Fruit fly (Drosophila melanogaster): ENCODE measurements around the gene Rpp14b.

DNA sequence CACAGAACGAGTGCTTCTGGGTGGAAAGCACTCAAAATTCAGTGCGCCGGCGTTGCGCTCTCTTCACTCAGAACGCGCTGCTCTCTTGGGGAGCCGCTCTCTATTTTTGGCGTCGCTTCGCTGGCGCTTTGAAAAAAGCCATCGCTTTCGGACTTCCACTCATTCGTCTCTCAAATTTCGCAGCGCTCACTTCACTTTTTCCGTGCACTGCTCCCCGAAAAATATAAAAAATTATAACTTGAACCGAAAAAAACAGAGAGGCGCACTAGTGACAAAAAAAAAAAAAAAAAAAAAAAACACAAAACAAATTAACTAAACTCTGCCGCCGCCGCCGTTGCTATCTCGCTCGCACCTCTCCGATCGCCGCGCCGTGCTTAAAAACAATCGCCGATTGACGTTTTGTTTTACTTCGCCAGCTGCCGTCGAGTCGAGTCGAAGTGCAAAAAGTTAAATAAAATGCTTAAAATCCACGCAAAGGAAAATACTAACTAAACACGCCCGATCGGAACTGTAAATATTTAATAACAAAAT is 43.6 kb downstream of the Rpp14b start:
- TF ChIP-seq Met (GFP tag; optimal IDR thresholded peaks at IDR 0.05) = peak; percentile 39
- no peak for TF ChIP-seq CG6808 (GFP tag; optimal IDR thresholded peaks at IDR 0.05)
- TF ChIP-seq Ets96B (tag; optimal IDR thresholded peaks at IDR 0.05) = no peak
- no peak for TF ChIP-seq Hr39 (GFP tag; optimal IDR thresholded peaks at IDR 0.05)
- TF ChIP-seq CG31627 (GFP tag; optimal IDR thresholded peaks at IDR 0.05) = no peak
- peak; percentile 21 for TF ChIP-seq CG3919 (GFP tag; optimal IDR thresholded peaks at IDR 0.05)
- no peak for TF ChIP-seq spab (GFP tag; optimal IDR thresholded peaks at IDR 0.05)
- no peak for TF ChIP-seq cyc (GFP tag; optimal IDR thresholded peaks at IDR 0.05)
- peak; percentile 38 for TF ChIP-seq dsx (GFP tag; optimal IDR thresholded peaks at IDR 0.05; ENCODE audit: poor library complexity, severe bottlenecking)
- no peak for TF ChIP-seq CG11762 (GFP tag; optimal IDR thresholded peaks at IDR 0.05; ENCODE audit: insufficient read depth)
- peak; percentile 22 for TF ChIP-seq Lpt (GFP tag; optimal IDR thresholded peaks at IDR 0.05)
- TF ChIP-seq pdm3 (GFP tag; optimal IDR thresholded peaks at IDR 0.05) = no peak
- no peak for TF ChIP-seq Blimp-1 (GFP tag; optimal IDR thresholded peaks at IDR 0.05)
- TF ChIP-seq achi (GFP tag; optimal IDR thresholded peaks at IDR 0.05) = no peak

Measured in whole organism, prepupa.